Fruit fly (Drosophila melanogaster): Measurements from ENCODE around the gene Prp16.

Prp16 gene

DNA sequence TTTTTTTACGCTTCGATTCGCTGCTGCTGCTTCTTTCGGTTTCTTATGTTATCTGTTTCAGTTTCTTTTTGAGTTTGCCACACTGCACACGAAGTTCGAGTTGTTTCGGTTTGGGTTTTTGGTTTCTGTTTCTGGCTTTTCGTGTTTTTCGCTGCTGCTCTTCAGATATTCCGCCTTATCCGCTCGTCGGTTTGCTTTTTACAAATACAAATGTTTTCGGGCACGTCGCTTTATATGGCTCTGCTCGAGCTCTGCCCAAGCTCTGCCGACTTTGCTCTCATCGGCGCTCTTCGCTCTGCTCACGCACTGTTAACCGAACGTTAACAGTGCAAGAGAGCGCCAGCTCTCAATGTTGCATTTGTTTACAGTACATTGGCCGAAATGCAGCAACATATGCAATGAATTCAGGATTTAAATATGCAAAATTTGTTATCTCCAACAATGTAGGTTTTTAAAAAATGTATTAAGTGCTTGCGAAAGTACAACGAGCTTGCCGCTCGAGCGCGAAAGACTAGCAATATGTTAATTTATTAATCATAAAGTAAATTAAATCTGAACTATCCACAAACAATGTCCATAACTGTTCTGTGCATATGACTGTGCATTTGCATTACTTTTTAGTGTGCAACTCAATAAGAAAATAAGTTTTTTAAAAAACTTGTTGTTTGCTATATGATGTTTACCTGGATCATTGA, 10.2 kb downstream of the Prp16 start:
- TF ChIP-seq Hr38 (GFP tag; optimal IDR thresholded peaks at IDR 0.05): no peak
- peak; percentile 71 for TF ChIP-seq dsx (GFP tag; optimal IDR thresholded peaks at IDR 0.05; ENCODE audit: poor library complexity, severe bottlenecking)
- peak; percentile 30 for TF ChIP-seq CG3032 (tag; optimal IDR thresholded peaks at IDR 0.05)
- TF ChIP-seq CG32006 (GFP tag; optimal IDR thresholded peaks at IDR 0.05): peak; percentile 76
- peak; percentile 30 for TF ChIP-seq Met (GFP tag; optimal IDR thresholded peaks at IDR 0.05)
- TF ChIP-seq eg (GFP tag; IDR thresholded peaks at IDR 0.05): peak; percentile 40; the same call in 1 of the 3 replicates
- no peak for TF ChIP-seq Ets96B (tag; optimal IDR thresholded peaks at IDR 0.05)
- TF ChIP-seq cyc (GFP tag; optimal IDR thresholded peaks at IDR 0.05): no peak
- TF ChIP-seq CG6854 (GFP tag; optimal IDR thresholded peaks at IDR 0.05): peak; percentile 18
- TF ChIP-seq Ets21C (GFP tag; optimal IDR thresholded peaks at IDR 0.05): no peak
- peak; percentile 40 for TF ChIP-seq CG4318 (GFP tag; optimal IDR thresholded peaks at IDR 0.05)
- no peak for TF ChIP-seq dac (GFP tag; optimal IDR thresholded peaks at IDR 0.05)
- peak in 1 of 2 experiments; percentile 32 for TF ChIP-seq ss (GFP tag; optimal IDR thresholded peaks at IDR 0.05)
- no peak for TF ChIP-seq CG1621 (tag; optimal IDR thresholded peaks at IDR 0.05)
- TF ChIP-seq net (GFP tag; optimal IDR thresholded peaks at IDR 0.05): no peak
- no peak; the same call in 2 of the 3 replicates for TF ChIP-seq CG6163 (GFP tag; IDR thresholded peaks at IDR 0.05)
- TF ChIP-seq CG6276 (GFP tag; optimal IDR thresholded peaks at IDR 0.05): no peak
- TF ChIP-seq lz (GFP tag; optimal IDR thresholded peaks at IDR 0.05): no peak
- no peak for TF ChIP-seq fkh (GFP tag; optimal IDR thresholded peaks at IDR 0.05)
- TF ChIP-seq topi (GFP tag; optimal IDR thresholded peaks at IDR 0.05): peak; percentile 6
- TF ChIP-seq CG11762 (GFP tag; optimal IDR thresholded peaks at IDR 0.05; ENCODE audit: insufficient read depth): no peak
- TF ChIP-seq vri (GFP tag; optimal IDR thresholded peaks at IDR 0.05): peak; percentile 11
- peak; percentile 55 for TF ChIP-seq pdm3 (GFP tag; optimal IDR thresholded peaks at IDR 0.05)
- TF ChIP-seq Gug (GFP tag; IDR thresholded peaks at IDR 0.05): no peak
- TF ChIP-seq esn (GFP tag; optimal IDR thresholded peaks at IDR 0.05): peak; percentile 14
- TF ChIP-seq CG3919 (GFP tag; optimal IDR thresholded peaks at IDR 0.05): no peak
- TF ChIP-seq Sox102F (GFP tag; optimal IDR thresholded peaks at IDR 0.05): peak; percentile 10
- TF ChIP-seq CG11902 (GFP tag; optimal IDR thresholded peaks at IDR 0.05): no peak
- TF ChIP-seq Eip75B (GFP tag; optimal IDR thresholded peaks at IDR 0.05): no peak
- peak; percentile 17 for TF ChIP-seq CG31627 (GFP tag; optimal IDR thresholded peaks at IDR 0.05)
- TF ChIP-seq salr (GFP tag; optimal IDR thresholded peaks at IDR 0.05): peak in 1 of 2 experiments; percentile 49
- no peak for TF ChIP-seq CG11294 (GFP tag; IDR thresholded peaks at IDR 0.05)
- TF ChIP-seq spab (GFP tag; optimal IDR thresholded peaks at IDR 0.05): peak; percentile 29
- TF ChIP-seq svp (GFP tag): peak; percentile 62
- TF ChIP-seq fd59A (GFP tag; optimal IDR thresholded peaks at IDR 0.05): peak; percentile 37
- no peak for TF ChIP-seq Hr39 (GFP tag; optimal IDR thresholded peaks at IDR 0.05)
- peak; percentile 15 for TF ChIP-seq Smox (GFP tag; optimal IDR thresholded peaks at IDR 0.05)
- TF ChIP-seq Eip78C (GFP tag): peak; percentile 49
- no peak for TF ChIP-seq Eip93F (GFP tag; optimal IDR thresholded peaks at IDR 0.05)
- no peak for TF ChIP-seq CG8119 (GFP tag; IDR thresholded peaks at IDR 0.05)
- peak; percentile 24 for TF ChIP-seq achi (GFP tag; optimal IDR thresholded peaks at IDR 0.05)
- TF ChIP-seq CG6792 (GFP tag; optimal IDR thresholded peaks at IDR 0.05): no peak
- no peak for TF ChIP-seq CG8319 (GFP tag; optimal IDR thresholded peaks at IDR 0.05)
- TF ChIP-seq acj6 (GFP tag; optimal IDR thresholded peaks at IDR 0.05): peak; percentile 41
- no peak for TF ChIP-seq CG10669 (GFP tag; optimal IDR thresholded peaks at IDR 0.05)
- TF ChIP-seq Sox14 (GFP tag; optimal IDR thresholded peaks at IDR 0.05): peak; percentile 28
- no peak for TF ChIP-seq Sox15 (GFP tag; optimal IDR thresholded peaks at IDR 0.05)
- TF ChIP-seq CG34406 (GFP tag; optimal IDR thresholded peaks at IDR 0.05): no peak
- TF ChIP-seq Hr4 (GFP tag; optimal IDR thresholded peaks at IDR 0.05): peak; percentile 48
- TF ChIP-seq CG6808 (GFP tag; optimal IDR thresholded peaks at IDR 0.05): peak; percentile 46
- no peak for TF ChIP-seq Blimp-1 (GFP tag; optimal IDR thresholded peaks at IDR 0.05)

All from whole organism, prepupa.